Fruit fly (Drosophila melanogaster): ENCODE results near the gene Cad87A.

Gene Cad87A

DNA sequence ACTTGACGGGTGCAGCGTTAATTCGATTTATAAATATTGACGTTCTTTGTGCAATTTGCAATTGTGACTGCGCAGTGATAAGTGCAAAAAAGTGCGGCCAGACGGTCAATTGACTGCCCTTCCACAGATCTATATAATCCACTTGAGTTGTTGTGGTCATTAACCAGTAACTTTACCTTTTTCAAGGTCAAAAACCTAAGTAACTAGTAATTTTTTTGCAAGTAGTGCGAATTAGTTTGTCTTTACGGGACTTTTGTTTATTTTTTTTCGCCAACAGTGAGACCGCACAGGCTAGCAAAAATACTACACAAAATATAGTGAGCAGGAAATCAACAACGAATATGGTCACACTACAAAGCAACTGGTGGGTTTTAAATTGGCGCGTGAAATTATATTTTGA is 25.7 kb upstream of the Cad87A start, which contains the start of gene Tango9 (continued):
- TF ChIP-seq Abd-B (GFP tag; optimal IDR thresholded peaks at IDR 0.05) (no peak), N (GFP tag; optimal IDR thresholded peaks at IDR 0.05) (no peak), Dfd (GFP tag; optimal IDR thresholded peaks at IDR 0.05) (no peak), Vsx2 (GFP tag; optimal IDR thresholded peaks at IDR 0.05; ENCODE audit: partially characterized antibody) (no peak), Hr78 (GFP tag; optimal IDR thresholded peaks at IDR 0.05) (no peak)

- no peak for TF ChIP-seq sage (GFP tag; optimal IDR thresholded peaks at IDR 0.05)
- TF ChIP-seq pan (optimal IDR thresholded peaks at IDR 0.05) = no peak
- no peak for TF ChIP-seq brk (GFP tag; optimal IDR thresholded peaks at IDR 0.05)
- TF ChIP-seq fru (GFP tag; optimal IDR thresholded peaks at IDR 0.05) = no peak
- no peak for TF ChIP-seq OdsH (GFP tag; optimal IDR thresholded peaks at IDR 0.05)
- no peak for TF ChIP-seq Abd-B (GFP tag; optimal IDR thresholded peaks at IDR 0.05)
- no peak for TF ChIP-seq woc (GFP tag; optimal IDR thresholded peaks at IDR 0.05)
- no peak for TF ChIP-seq Rel (GFP tag; optimal IDR thresholded peaks at IDR 0.05)
- TF ChIP-seq Rel (tag; optimal IDR thresholded peaks at IDR 0.05) = peak; percentile 35
These were observed 24.9 kb upstream of the Cad87A start for dm6 chr3R:11973826-11974225.

DNA sequence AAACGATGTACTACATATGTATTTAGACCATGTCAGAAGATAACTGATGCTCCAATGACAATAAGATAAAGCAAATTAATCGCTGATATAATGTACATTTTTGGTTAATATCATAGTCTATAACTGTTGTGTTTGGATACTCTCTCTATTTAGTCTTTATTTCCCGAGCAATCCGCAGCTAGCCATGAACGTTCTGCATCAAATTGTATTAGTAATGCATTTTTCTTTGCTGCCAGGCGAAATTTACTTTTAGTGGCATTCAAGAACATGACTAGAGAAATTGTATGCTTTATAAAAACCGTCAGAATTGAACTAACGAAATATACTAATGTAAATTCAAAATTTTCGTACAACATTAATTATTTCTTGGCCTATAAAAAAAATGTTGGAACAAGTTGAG is 22.5 kb upstream of the Cad87A start, which contains the start of gene GC2:
TSS of gene GC2 (plus strand) at position 301 of the 400 bp plus-strand sequence.
- TF ChIP-seq woc (GFP tag; optimal IDR thresholded peaks at IDR 0.05) (no peak), br (GFP tag; optimal IDR thresholded peaks at IDR 0.05) (no peak), Jra (GFP tag; optimal IDR thresholded peaks at IDR 0.05) (no peak), brk (GFP tag; optimal IDR thresholded peaks at IDR 0.05) (no peak), HLH106 (tag; optimal IDR thresholded peaks at IDR 0.05) (no peak), lola (GFP tag; optimal IDR thresholded peaks at IDR 0.05) (no peak), h (GFP tag; optimal IDR thresholded peaks at IDR 0.05) (no peak), Hr78 (GFP tag; optimal IDR thresholded peaks at IDR 0.05) (no peak), Mio (GFP tag; optimal IDR thresholded peaks at IDR 0.05) (no peak), CG32264 (GFP tag; optimal IDR thresholded peaks at IDR 0.05) (no peak), psq (GFP tag; optimal IDR thresholded peaks at IDR 0.05) (no peak), dmrt93B (GFP tag; optimal IDR thresholded peaks at IDR 0.05) (no peak), Vsx2 (GFP tag; optimal IDR thresholded peaks at IDR 0.05; ENCODE audit: partially characterized antibody) (no peak), Sp1 (GFP tag; optimal IDR thresholded peaks at IDR 0.05) (no peak), Myc (optimal IDR thresholded peaks at IDR 0.05) (no peak)

dm6 chr3R:11969217-11969616 is 20.3 kb upstream of the Cad87A start:
- TF ChIP-seq pan (optimal IDR thresholded peaks at IDR 0.05) (no peak), ey (GFP tag; optimal IDR thresholded peaks at IDR 0.05) (peak; percentile 5)

DNA sequence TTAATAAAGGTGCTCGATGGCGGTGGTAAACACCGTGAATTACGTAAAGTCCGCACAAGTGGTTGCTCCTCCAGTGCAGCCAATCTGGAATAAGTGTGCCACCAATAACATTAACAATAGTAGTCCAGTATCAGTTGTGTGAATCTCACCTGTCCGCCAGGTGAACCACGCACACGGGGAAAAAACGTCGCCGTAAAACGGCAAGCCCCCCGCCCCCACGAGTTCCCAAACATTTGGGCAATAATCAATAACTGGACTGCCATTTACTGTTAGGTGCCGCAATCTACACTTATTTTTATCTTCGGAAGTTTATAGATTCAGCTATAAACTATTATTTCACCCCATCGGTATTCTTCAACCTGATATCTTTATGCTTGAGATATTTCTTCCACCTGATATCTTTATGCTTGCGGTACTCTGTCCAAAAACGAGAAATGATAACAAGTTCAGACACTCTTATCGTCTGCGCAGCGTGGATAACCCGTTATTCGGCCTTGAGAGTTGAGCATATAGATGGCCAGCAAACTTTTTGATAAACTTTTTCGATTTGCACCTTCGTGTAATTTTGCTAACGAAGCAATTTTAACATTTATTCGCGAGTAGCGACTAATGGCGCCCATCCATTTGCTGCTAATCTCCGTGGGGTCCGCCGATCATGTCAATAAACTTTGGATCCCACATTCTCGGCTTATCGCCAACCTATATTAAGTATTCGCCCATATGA is 19.3 kb upstream of the Cad87A start:
- TF ChIP-seq Myc (optimal IDR thresholded peaks at IDR 0.05) (no peak), woc (GFP tag; optimal IDR thresholded peaks at IDR 0.05) (no peak), Dfd (GFP tag; optimal IDR thresholded peaks at IDR 0.05) (no peak), fru (GFP tag; optimal IDR thresholded peaks at IDR 0.05) (no peak), dmrt93B (GFP tag; optimal IDR thresholded peaks at IDR 0.05) (no peak), Mio (GFP tag; optimal IDR thresholded peaks at IDR 0.05) (no peak), usp (GFP tag; optimal IDR thresholded peaks at IDR 0.05) (no peak)

- TF ChIP-seq Sp1 (GFP tag; optimal IDR thresholded peaks at IDR 0.05) (peak; percentile 49), Vsx2 (GFP tag; optimal IDR thresholded peaks at IDR 0.05; ENCODE audit: partially characterized antibody) (peak; percentile 97), Jra (GFP tag; optimal IDR thresholded peaks at IDR 0.05) (peak; percentile 43), jim (GFP tag; optimal IDR thresholded peaks at IDR 0.05) (peak; percentile 6), ey (GFP tag; optimal IDR thresholded peaks at IDR 0.05) (no peak), pan (optimal IDR thresholded peaks at IDR 0.05) (no peak), woc (GFP tag; optimal IDR thresholded peaks at IDR 0.05) (peak; percentile 63), Rel (GFP tag; optimal IDR thresholded peaks at IDR 0.05) (no peak), Rel (tag; optimal IDR thresholded peaks at IDR 0.05) (peak; percentile 21), Abd-B (GFP tag; optimal IDR thresholded peaks at IDR 0.05) (no peak), CrebA (GFP tag; optimal IDR thresholded peaks at IDR 0.05; ENCODE audit: borderline replicate concordance) (no peak), OdsH (GFP tag; optimal IDR thresholded peaks at IDR 0.05) (peak; percentile 17), fru (GFP tag; optimal IDR thresholded peaks at IDR 0.05) (peak; percentile 50), GATAd (GFP tag; optimal IDR thresholded peaks at IDR 0.05) (no peak), Hnf4 (GFP tag; optimal IDR thresholded peaks at IDR 0.05) (peak; percentile 44), HLH106 (tag; optimal IDR thresholded peaks at IDR 0.05) (peak; percentile 38), foxo (GFP tag; optimal IDR thresholded peaks at IDR 0.05) (peak in 1 of 2 experiments; percentile 23), psq (GFP tag; optimal IDR thresholded peaks at IDR 0.05) (peak; percentile 21), Dfd (GFP tag; optimal IDR thresholded peaks at IDR 0.05) (no peak), h (GFP tag; optimal IDR thresholded peaks at IDR 0.05) (peak; percentile 57), rgr (GFP tag; optimal IDR thresholded peaks at IDR 0.05) (peak; percentile 3), CG32264 (GFP tag; optimal IDR thresholded peaks at IDR 0.05) (peak; percentile 1), Hr83 (GFP tag; optimal IDR thresholded peaks at IDR 0.05; ENCODE audit: poor library complexity, severe bottlenecking) (peak; percentile 1), dsf (GFP tag; optimal IDR thresholded peaks at IDR 0.05; ENCODE audit: borderline replicate concordance) (peak; percentile 53)
These were observed 18.5 kb upstream of the Cad87A start, which contains the start of the genes CG12213 and GC1 for dm6 chr3R:11967262-11968029. TSS of gene CG12213 (minus strand) at chr3R:11967691. TSS of gene GC1 (plus strand) at chr3R:11967708.

Data from whole organism, wandering third instar larva.